Worm (Caenorhabditis elegans): ENCODE results near the gene prp-39.

ce11 chrV:5704467-5704866, 22.0 kb upstream of the prp-39 start:
- no peak for TF ChIP-seq F57C9.4 (tag; optimal IDR thresholded peaks at IDR 0.05)
- TF ChIP-seq ztf-6 (GFP tag; IDR thresholded peaks at IDR 0.05): no peak
- no peak for TF ChIP-seq ama-1 (optimal IDR thresholded peaks at IDR 0.05)
- no peak for TF ChIP-seq ama-1 (GFP tag; optimal IDR thresholded peaks at IDR 0.05)
- no peak for TF ChIP-seq F10E7.11 (tag; optimal IDR thresholded peaks at IDR 0.05)
- no peak for TF ChIP-seq F37B4.10 (GFP tag; IDR thresholded peaks at IDR 0.05)
- TF ChIP-seq dpl-1 (GFP tag; optimal IDR thresholded peaks at IDR 0.05): no peak
- TF ChIP-seq ztf-26 (tag; optimal IDR thresholded peaks at IDR 0.05): no peak
- TF ChIP-seq ets-4 (GFP tag; optimal IDR thresholded peaks at IDR 0.05): no peak
- no peak for TF ChIP-seq sea-2 (GFP tag; IDR thresholded peaks at IDR 0.05)
- TF ChIP-seq him-1 (tag; optimal IDR thresholded peaks at IDR 0.05): no peak
